Worm (Caenorhabditis elegans) whole organism, L2 larva: ENCODE results near the gene swsn-4.
A peak's percentile ranks its signal among the peaks of the same experiment; 100 is the strongest.

ENCODE experiments used
- ama-1 ChIP-seq: fragments of 150-350 bp; optimal IDR thresholded peaks from 2 replicates; lab custom pipeline; 2018; ENCODE audit warnings: inconsistent platforms
- nhr-12 ChIP-seq: fragments of 150-350 bp; optimal IDR thresholded peaks from 2 replicates; lab custom pipeline; 2014; ENCODE audit warnings: missing biosample characterization, missing genetic modification characterization
- unc-55 ChIP-seq: fragments of 150-350 bp; sonication (generic microtip); optimal IDR thresholded peaks from 3 replicates; lab custom pipeline; 2014; ENCODE audit warnings: missing biosample characterization, missing genetic modification reagents, missing genetic modification characterization
- unc-62 ChIP-seq: fragments of 150-350 bp; optimal IDR thresholded peaks from 2 replicates; lab custom pipeline; 2014; ENCODE audit warnings: missing biosample characterization, missing genetic modification reagents, missing genetic modification characterization

ce11 chrIV:11125604-11126003 is 220 bp upstream of the swsn-4 start:
- TF ChIP-seq ama-1 (lab: Kevin White, UChicago) (no peak), unc-55 (GFP tag; lab: Kevin White, UChicago) (peak; percentile 27), unc-62 (GFP tag; lab: Kevin White, UChicago) (no peak), nhr-12 (no peak)
